Fruit fly (Drosophila melanogaster): ENCODE measurements around the gene ihog.

- TF ChIP-seq lz (GFP tag; optimal IDR thresholded peaks at IDR 0.05) (no peak), cyc (GFP tag; optimal IDR thresholded peaks at IDR 0.05) (no peak), salr (GFP tag; optimal IDR thresholded peaks at IDR 0.05) (no peak), CG32006 (GFP tag; optimal IDR thresholded peaks at IDR 0.05) (no peak), dsx (GFP tag; optimal IDR thresholded peaks at IDR 0.05; ENCODE audit: poor library complexity, severe bottlenecking) (no peak), CG15336 (GFP tag; IDR thresholded peaks at IDR 0.05) (no peak), CG7368 (GFP tag; optimal IDR thresholded peaks at IDR 0.05) (no peak), Sox14 (GFP tag; optimal IDR thresholded peaks at IDR 0.05) (no peak), CG3032 (tag; optimal IDR thresholded peaks at IDR 0.05) (no peak), Ets96B (tag; optimal IDR thresholded peaks at IDR 0.05) (no peak), svp (GFP tag) (no peak), Smox (GFP tag; optimal IDR thresholded peaks at IDR 0.05) (no peak), Lpt (GFP tag; optimal IDR thresholded peaks at IDR 0.05) (no peak)
Observed at dm6 chr2L:6956725-6957124, 8.1 kb upstream of the ihog start, which contains the start of the genes CG13775 and CG3430.

Data from whole organism, prepupa.